Fruit fly (Drosophila melanogaster) whole organism, embryonic: ENCODE data around the gene CheB98a.
A peak's percentile ranks its signal among the peaks of the same experiment; 100 is the strongest.

Source experiments
- ATbp ChIP-seq: fragments of 200-800 bp; sonication (Bioruptor generic); optimal IDR thresholded peaks from 2 replicates; lab custom pipeline; 2017; ENCODE audit warnings: missing biosample characterization, mild to moderate bottlenecking, missing genetic modification characterization, missing genetic modification reagents
- Abd-B ChIP-seq: fragments of 200-800 bp; sonication (Bioruptor generic); optimal IDR thresholded peaks from 2 replicates; lab custom pipeline; 2018; ENCODE audit warnings: missing biosample characterization, mild to moderate bottlenecking, missing genetic modification characterization, moderate library complexity
- Aef1 ChIP-seq: fragments of 200-800 bp; sonication (Bioruptor generic); IDR thresholded peaks from 3 replicates; pipeline ENCODE4 v1.3.6; 2022; ENCODE audit warnings: missing biosample characterization, missing genetic modification characterization
- BtbVII ChIP-seq: fragments of 200-800 bp; sonication (Bioruptor generic); optimal IDR thresholded peaks from 3 replicates; lab custom pipeline; 2017; ENCODE audit warnings: missing biosample characterization, mild to moderate bottlenecking, missing genetic modification characterization
- C15 ChIP-seq: fragments of 200-800 bp; sonication (Bioruptor generic); IDR thresholded peaks from 3 replicates; pipeline ENCODE4 v1.3.6; 2022; ENCODE audit warnings: missing biosample characterization, missing genetic modification characterization
- CG10321 ChIP-seq: fragments of 200-800 bp; sonication (Bioruptor generic); IDR thresholded peaks from 2 replicates; pipeline ENCODE4 v1.3.6; 2022; ENCODE audit warnings: missing biosample characterization, missing genetic modification characterization
- CG11085 ChIP-seq: fragments of 200-800 bp; sonication (Bioruptor generic); IDR thresholded peaks from 2 replicates; pipeline ENCODE4 v1.3.6; 2022; ENCODE audit warnings: missing biosample characterization, missing genetic modification characterization
- CG11560 ChIP-seq: fragments of 200-800 bp; sonication (Bioruptor generic); IDR thresholded peaks from 3 replicates; pipeline ENCODE4 v1.3.6; 2022; ENCODE audit warnings: missing biosample characterization, missing genetic modification characterization
- CG12744 ChIP-seq: fragments of 200-800 bp; sonication (Bioruptor generic); optimal IDR thresholded peaks from 2 replicates; lab custom pipeline; 2016; ENCODE audit warnings: missing biosample characterization, missing genetic modification characterization
- CG14860 ChIP-seq: fragments of 200-800 bp; sonication (Bioruptor generic); IDR thresholded peaks from 3 replicates; pipeline ENCODE4 v1.3.6; 2022; ENCODE audit warnings: missing biosample characterization, missing genetic modification characterization; ENCODE audit not compliant: partially characterized antibody
- CG15011 ChIP-seq: fragments of 200-800 bp; sonication (Bioruptor generic); optimal IDR thresholded peaks from 3 replicates; lab custom pipeline; 2018; ENCODE audit warnings: missing biosample characterization, mild to moderate bottlenecking, missing genetic modification characterization
- CG15479 ChIP-seq: fragments of 200-800 bp; sonication (Bioruptor generic); optimal IDR thresholded peaks from 3 replicates; lab custom pipeline; 2019; ENCODE audit warnings: missing biosample characterization, mild to moderate bottlenecking, missing genetic modification characterization, moderate library complexity
- CG31224 ChIP-seq: fragments of 200-800 bp; sonication (Bioruptor generic); IDR thresholded peaks from 2 replicates; pipeline ENCODE4 v1.3.6; 2022; ENCODE audit warnings: missing biosample characterization, missing genetic modification characterization
- CG4404 ChIP-seq: fragments of 200-800 bp; sonication (Bioruptor generic); IDR thresholded peaks from 2 replicates; pipeline ENCODE4 v1.3.6; 2022; ENCODE audit warnings: missing biosample characterization, missing genetic modification characterization
- CG6272 ChIP-seq: fragments of 200-800 bp; sonication (Bioruptor generic); IDR thresholded peaks from 2 replicates; pipeline ENCODE4 v1.3.6; 2022; ENCODE audit warnings: missing biosample characterization, missing genetic modification characterization
- CG7271 ChIP-seq: fragments of 200-800 bp; sonication (Bioruptor generic); optimal IDR thresholded peaks from 2 replicates; lab custom pipeline; 2018; ENCODE audit warnings: missing biosample characterization, mild to moderate bottlenecking, missing genetic modification characterization, moderate library complexity
- D19A ChIP-seq: fragments of 200-800 bp; optimal IDR thresholded peaks from 3 replicates; lab custom pipeline; 2019; ENCODE audit warnings: missing biosample characterization, mild to moderate bottlenecking, missing genetic modification characterization, moderate library complexity
- Dll ChIP-seq: fragments of 200-800 bp; sonication (Bioruptor generic); IDR thresholded peaks from 4 replicates; pipeline ENCODE4 v1.3.6; 2022; ENCODE audit warnings: missing biosample characterization, missing genetic modification characterization; ENCODE audit not compliant: partially characterized antibody
- H15 ChIP-seq: fragments of 200-800 bp; sonication (Bioruptor generic); IDR thresholded peaks from 3 replicates; pipeline ENCODE4 v1.3.6; 2022; ENCODE audit warnings: missing biosample characterization, missing genetic modification characterization
- Hey ChIP-seq: fragments of 200-800 bp; sonication (Bioruptor generic); optimal IDR thresholded peaks from 3 replicates; lab custom pipeline; 2018; ENCODE audit warnings: missing biosample characterization, mild to moderate bottlenecking, missing genetic modification characterization
- Kr ChIP-seq: fragments of 200-800 bp; sonication (Bioruptor generic); optimal IDR thresholded peaks from 2 replicates; lab custom pipeline; 2017; ENCODE audit warnings: missing biosample characterization, mild to moderate bottlenecking, missing genetic modification characterization
- Mes4 ChIP-seq: fragments of 200-800 bp; sonication (Bioruptor generic); optimal IDR thresholded peaks from 2 replicates; lab custom pipeline; 2016; ENCODE audit warnings: missing biosample characterization, missing genetic modification characterization
- NK7.1 ChIP-seq: fragments of 200-800 bp; sonication (Bioruptor generic); optimal IDR thresholded peaks from 3 replicates; lab custom pipeline; 2016; ENCODE audit warnings: missing biosample characterization, missing genetic modification characterization
- Nf-YA ChIP-seq: fragments of 200-800 bp; sonication (Bioruptor generic); IDR thresholded peaks from 2 replicates; pipeline ENCODE4 v1.3.6; 2022; ENCODE audit warnings: missing biosample characterization, missing genetic modification characterization
- Nf-YB ChIP-seq: fragments of 200-800 bp; sonication (Bioruptor generic); optimal IDR thresholded peaks from 3 replicates; lab custom pipeline; 2019; ENCODE audit warnings: missing biosample characterization, mild to moderate bottlenecking, missing genetic modification characterization, moderate library complexity
- Oli ChIP-seq: fragments of 200-800 bp; sonication (Bioruptor generic); optimal IDR thresholded peaks from 2 replicates; lab custom pipeline; 2018; ENCODE audit warnings: missing biosample characterization, mild to moderate bottlenecking, missing genetic modification characterization, moderate library complexity
- Side ChIP-seq: fragments of 200-800 bp; sonication (Bioruptor generic); optimal IDR thresholded peaks from 2 replicates; lab custom pipeline; 2016; ENCODE audit warnings: missing biosample characterization, missing genetic modification characterization
- Sin3A ChIP-seq: fragments of >200 bp; optimal IDR thresholded peaks from 2 replicates; lab custom pipeline; 2018
- chn ChIP-seq: fragments of 200-800 bp; sonication (Bioruptor generic); optimal IDR thresholded peaks from 2 replicates; lab custom pipeline; 2016; ENCODE audit warnings: missing biosample characterization, missing genetic modification characterization
- dysf ChIP-seq: fragments of 200-800 bp; sonication (Bioruptor generic); IDR thresholded peaks from 3 replicates; pipeline ENCODE4 v1.3.6; 2022; ENCODE audit warnings: missing biosample characterization, missing genetic modification characterization
- en ChIP-seq: fragments of 200-800 bp; sonication (Bioruptor generic); optimal IDR thresholded peaks from 2 replicates; lab custom pipeline; 2016; ENCODE audit warnings: missing biosample characterization, missing genetic modification characterization
- fd96Cb ChIP-seq: fragments of 200-800 bp; sonication (Bioruptor generic); optimal IDR thresholded peaks from 2 replicates; lab custom pipeline; 2018; ENCODE audit warnings: missing biosample characterization, mild to moderate bottlenecking, missing genetic modification characterization, moderate library complexity
- gcm2 ChIP-seq: fragments of 200-800 bp; sonication (Bioruptor generic); optimal IDR thresholded peaks from 2 replicates; lab custom pipeline; 2016; ENCODE audit warnings: missing biosample characterization, missing genetic modification characterization
- h ChIP-seq: fragments of >200 bp; optimal IDR thresholded peaks from 2 replicates; lab custom pipeline; 2017
- jing ChIP-seq: fragments of 200-800 bp; sonication (Bioruptor generic); optimal IDR thresholded peaks from 2 replicates; lab custom pipeline; 2018; ENCODE audit warnings: missing biosample characterization, mild to moderate bottlenecking, missing genetic modification characterization
- kni ChIP-seq: fragments of 200-800 bp; sonication (Bioruptor generic); optimal IDR thresholded peaks from 3 replicates; lab custom pipeline; 2017; ENCODE audit warnings: mild to moderate bottlenecking, missing biosample characterization, missing genetic modification reagents, missing genetic modification characterization
- lbe ChIP-seq: fragments of 200-800 bp; sonication (Bioruptor generic); optimal IDR thresholded peaks from 2 replicates; lab custom pipeline; 2016; ENCODE audit warnings: missing biosample characterization, mild to moderate bottlenecking, missing genetic modification characterization
- oc ChIP-seq: fragments of 200-800 bp; sonication (Bioruptor generic); optimal IDR thresholded peaks from 2 replicates; lab custom pipeline; 2018; ENCODE audit warnings: missing biosample characterization, mild to moderate bottlenecking, missing genetic modification characterization, moderate library complexity
- onecut ChIP-seq: fragments of 200-800 bp; sonication (Bioruptor generic); IDR thresholded peaks from 2 replicates; pipeline ENCODE4 v1.3.6; 2022; ENCODE audit warnings: missing biosample characterization, missing genetic modification characterization
- prd ChIP-seq, 3 experiments: fragments of >200 bp in 2 of 3; fragments of 200-800 bp in 1 of 3; sonication (Bioruptor generic) in 1 of 3; optimal IDR thresholded peaks in 2 of 3; IDR thresholded peaks in 1 of 3; 2 replicates in 2 of 3; 3 replicates in 1 of 3; pipeline versions ENCODE4 v1.3.6 to Lab custom; 2017 to 2022; ENCODE audit warnings: missing biosample characterization in 1 of 3, missing genetic modification characterization in 1 of 3
- pros ChIP-seq: fragments of 200-800 bp; sonication (Bioruptor generic); optimal IDR thresholded peaks from 3 replicates; lab custom pipeline; 2019; ENCODE audit warnings: missing biosample characterization, mild to moderate bottlenecking, missing genetic modification characterization, moderate library complexity
- pzg ChIP-seq: fragments of 200-800 bp; sonication (Bioruptor generic); optimal IDR thresholded peaks from 3 replicates; lab custom pipeline; 2018; ENCODE audit warnings: missing biosample characterization, mild to moderate bottlenecking, missing genetic modification characterization, moderate library complexity
- rib ChIP-seq: fragments of 200-800 bp; sonication (Bioruptor generic); IDR thresholded peaks from 2 replicates; pipeline ENCODE4 v1.3.6; 2022; ENCODE audit warnings: missing biosample characterization, missing genetic modification characterization
- ro ChIP-seq: fragments of 200-800 bp; sonication (Bioruptor generic); IDR thresholded peaks from 2 replicates; pipeline ENCODE4 v1.3.6; 2022; ENCODE audit warnings: missing biosample characterization, missing genetic modification characterization
- schlank ChIP-seq: fragments of 200-800 bp; sonication (Bioruptor generic); optimal IDR thresholded peaks from 2 replicates; lab custom pipeline; 2018; ENCODE audit warnings: missing biosample characterization, mild to moderate bottlenecking, missing genetic modification characterization
- ssp ChIP-seq: fragments of 200-800 bp; sonication (Bioruptor generic); IDR thresholded peaks from 2 replicates; pipeline ENCODE4 v1.3.6; 2022; ENCODE audit warnings: missing biosample characterization, missing genetic modification characterization
- trem ChIP-seq: fragments of 200-800 bp; optimal IDR thresholded peaks from 3 replicates; lab custom pipeline; 2019; ENCODE audit warnings: missing biosample characterization, mild to moderate bottlenecking, missing genetic modification characterization, moderate library complexity
- zen2 ChIP-seq: fragments of 200-800 bp; sonication (Bioruptor generic); IDR thresholded peaks from 3 replicates; pipeline ENCODE4 v1.3.6; 2022; ENCODE audit warnings: missing biosample characterization, missing genetic modification characterization; ENCODE audit not compliant: partially characterized antibody
- zfh2 ChIP-seq: fragments of 200-800 bp; sonication (Bioruptor generic); optimal IDR thresholded peaks from 2 replicates; lab custom pipeline; 2016; ENCODE audit warnings: missing biosample characterization, missing genetic modification characterization

The CheB98a gene

dm6 chr3R:28844611-28845376 is 38.3 kb downstream of the CheB98a start, which contains the start of the genes Apc and spg (continued):
- TF ChIP-seq prd (optimal IDR thresholded peaks at IDR 0.05; lab: Kevin White, UChicago) (no peak), prd (GFP tag; IDR thresholded peaks at IDR 0.05; lab: Robert Waterston, UW) (peak; percentile 30; the same call in 2 of the 3 replicates), CG12744 (no peak), pzg (GFP tag; lab: Kevin White, UChicago) (peak; percentile 93), Oli (tag; lab: Kevin White, UChicago) (peak; percentile 4), Aef1 (GFP tag; lab: Robert Waterston, UW) (peak; percentile 77), fd96Cb (tag; lab: Kevin White, UChicago) (peak; percentile 2), pros (GFP tag; lab: Kevin White, UChicago) (no peak), NK7.1 (GFP tag; lab: Kevin White, UChicago) (peak; percentile 27), gcm2 (GFP tag; lab: Kevin White, UChicago) (peak; percentile 17), C15 (GFP tag; lab: Robert Waterston, UW) (no peak; the same call in 2 of the 3 replicates), CG11085 (GFP tag; lab: Robert Waterston, UW) (no peak), Kr (GFP tag; lab: Kevin White, UChicago) (peak; percentile 11), Abd-B (GFP tag; lab: Kevin White, UChicago) (peak; percentile 79), CG6272 (0 out of 2 replicates have a peak, but pooled peaks have one; percentile 16), onecut (no peak), CG15479 (peak; percentile 89), Sin3A (lab: Kevin White, UChicago) (peak; percentile 58), Nf-YB (GFP tag; lab: Kevin White, UChicago) (no peak), en (GFP tag; lab: Kevin White, UChicago) (peak; percentile 22), schlank (tag; lab: Kevin White, UChicago) (peak; percentile 47), oc (peak; percentile 17), Side (GFP tag; lab: Kevin White, UChicago) (peak; percentile 37), h (no peak), rib (peak; percentile 78), trem (tag; lab: Kevin White, UChicago) (peak; percentile 51), D19A (tag; lab: Kevin White, UChicago) (peak; percentile 25), ro (GFP tag; lab: Robert Waterston, UW) (no peak), jing (GFP tag; lab: Kevin White, UChicago) (no peak), CG15011 (GFP tag; lab: Kevin White, UChicago) (peak; percentile 8), ATbp (peak; percentile 72), CG10321 (GFP tag; lab: Robert Waterston, UW) (0 out of 2 replicates have a peak, but pooled peaks have one; percentile 5), chn (GFP tag; lab: Kevin White, UChicago) (no peak), zen2 (no peak; the same call in 2 of the 3 replicates), CG7271 (tag; lab: Kevin White, UChicago) (no peak), Hey (tag; lab: Kevin White, UChicago) (peak; percentile 23), Mes4 (peak; percentile 51), CG4404 (no peak), H15 (no peak), dysf (GFP tag; lab: Robert Waterston, UW) (peak; percentile 31; the same call in 1 of the 3 replicates), Dll (GFP tag; lab: Robert Waterston, UW) (peak; percentile 93), Nf-YA (GFP tag; lab: Robert Waterston, UW) (0 out of 2 replicates have a peak, but pooled peaks have one; percentile 19), CG31224 (GFP tag; lab: Robert Waterston, UW) (no peak), CG14860 (peak; percentile 53; the same call in 2 of the 3 replicates), zfh2 (no peak), ssp (GFP tag; lab: Robert Waterston, UW) (no peak), kni (GFP tag; lab: Kevin White, UChicago) (peak; percentile 16), lbe (GFP tag; lab: Kevin White, UChicago) (peak; percentile 16), BtbVII (GFP tag; lab: Kevin White, UChicago) (peak; percentile 74), CG11560 (peak; percentile 93)
